Worm (Caenorhabditis elegans) whole organism, L4 larva: ENCODE measurements around the gene srsx-35.
A peak's percentile ranks its signal among the peaks of the same experiment; 100 is the strongest.

Experiments
- T26A8.4 ChIP-seq: fragments of 200-800 bp; sonication (Bioruptor generic); IDR thresholded peaks from 2 replicates; pipeline ENCODE4 v1.3.6; 2022; ENCODE audit warnings: missing genetic modification characterization, missing compliant biosample characterization
- ama-1 ChIP-seq: fragments of 150-350 bp; optimal IDR thresholded peaks from 2 replicates; lab custom pipeline; 2014; ENCODE audit warnings: inconsistent platforms, mixed read lengths
- ces-1 ChIP-seq: fragments of 150-350 bp; sonication (generic microtip); optimal IDR thresholded peaks from 4 replicates; lab custom pipeline; 2014; ENCODE audit warnings: missing biosample characterization, missing genetic modification reagents, missing genetic modification characterization
- duxl-1 ChIP-seq: sonication (generic microtip); optimal IDR thresholded peaks from 2 replicates; lab custom pipeline; 2016; ENCODE audit warnings: mild to moderate bottlenecking, missing genetic modification characterization, moderate library complexity, missing compliant biosample characterization; ENCODE audit not compliant: poor library complexity
- egl-27 ChIP-seq: sonication (generic microtip); optimal IDR thresholded peaks from 3 replicates; lab custom pipeline; 2017; ENCODE audit warnings: missing biosample characterization, missing genetic modification reagents, missing genetic modification characterization
- fos-1 ChIP-seq: fragments of 150-350 bp; optimal IDR thresholded peaks from 2 replicates; lab custom pipeline; 2014; ENCODE audit warnings: missing biosample characterization, missing genetic modification characterization
- lin-13 ChIP-seq: fragments of 150-350 bp; optimal IDR thresholded peaks from 2 replicates; lab custom pipeline; 2014; ENCODE audit warnings: missing biosample characterization, missing genetic modification reagents, missing genetic modification characterization
- nhr-10 ChIP-seq: fragments of 150-350 bp; optimal IDR thresholded peaks from 2 replicates; lab custom pipeline; 2014; ENCODE audit warnings: missing biosample characterization, missing genetic modification characterization
- nhr-76 ChIP-seq: fragments of 150-350 bp; optimal IDR thresholded peaks from 2 replicates; lab custom pipeline; 2014; ENCODE audit warnings: missing biosample characterization, missing genetic modification characterization
- unc-62 ChIP-seq, 3 experiments: fragments of 150-350 bp in 1 of 3; sonication (generic microtip); optimal IDR thresholded peaks in 2 of 3; peaks in 1 of 3; 1 replicate in 1 of 3; 2 replicates in 2 of 3; lab custom pipeline; 2014 to 2017; ENCODE audit warnings: missing biosample characterization in 3 of 3, missing genetic modification characterization in 3 of 3, missing genetic modification reagents in 3 of 3, missing genotype in 1 of 3

- TF ChIP-seq lin-13 (no peak), T26A8.4 (GFP tag; lab: Robert Waterston, UW) (peak; percentile 55), unc-62 (GFP tag; optimal IDR thresholded peaks at IDR 0.05 in 1 of 2; lab: Kevin White, UChicago) (no peak), unc-62 (tag; optimal IDR thresholded peaks at IDR 0.05; lab: Kevin White, UChicago) (no peak), nhr-76 (no peak), egl-27 (tag; lab: Kevin White, UChicago) (no peak), duxl-1 (no peak), fos-1 (tag; lab: Kevin White, UChicago) (no peak), ces-1 (GFP tag; lab: Kevin White, UChicago) (no peak), nhr-10 (tag; lab: Kevin White, UChicago) (no peak), ama-1 (peak; percentile 64)
Observed at ce11 chrV:20716830-20717441, 35.7 kb downstream of the srsx-35 start.
